Fruit fly (Drosophila melanogaster) whole organism, embryonic: Measurements from ENCODE around the gene CG13075.

ENCODE experiments used
- CG10543 ChIP-seq: fragments of 200-800 bp; sonication (Bioruptor generic); optimal IDR thresholded peaks from 3 replicates; lab custom pipeline; 2017; ENCODE audit warnings: missing biosample characterization, mild to moderate bottlenecking, missing genetic modification characterization, moderate library complexity
- CG17186 ChIP-seq: fragments of 200-800 bp; sonication (Bioruptor generic); optimal IDR thresholded peaks from 3 replicates; lab custom pipeline; 2017; ENCODE audit warnings: missing biosample characterization, missing genetic modification reagents, missing genetic modification characterization
- CG4820 ChIP-seq: fragments of 200-800 bp; sonication (Bioruptor generic); optimal IDR thresholded peaks from 3 replicates; lab custom pipeline; 2016; ENCODE audit warnings: missing biosample characterization, missing genetic modification characterization
- CG7839 ChIP-seq: fragments of 200-800 bp; sonication (Bioruptor generic); optimal IDR thresholded peaks from 3 replicates; lab custom pipeline; 2018; ENCODE audit warnings: missing biosample characterization, mild to moderate bottlenecking, missing genetic modification characterization, moderate library complexity
- CG8281 ChIP-seq: fragments of 200-800 bp; sonication (Bioruptor generic); optimal IDR thresholded peaks from 2 replicates; lab custom pipeline; 2018; ENCODE audit warnings: missing biosample characterization, mild to moderate bottlenecking, missing genetic modification characterization, moderate library complexity
- Jarid2 ChIP-seq: fragments of 200-800 bp; sonication (Bioruptor generic); optimal IDR thresholded peaks from 3 replicates; lab custom pipeline; 2017; ENCODE audit warnings: mild to moderate bottlenecking, missing biosample characterization, missing genetic modification reagents, missing genetic modification characterization
- Ptx1 ChIP-seq: fragments of 200-800 bp; sonication (Bioruptor generic); IDR thresholded peaks from 2 replicates; pipeline ENCODE4 v1.3.6; 2022; ENCODE audit warnings: missing biosample characterization, missing genetic modification characterization
- h ChIP-seq: fragments of >200 bp; optimal IDR thresholded peaks from 2 replicates; lab custom pipeline; 2017
- lab ChIP-seq: fragments of 200-800 bp; sonication (Bioruptor generic); optimal IDR thresholded peaks from 3 replicates; lab custom pipeline; 2017; ENCODE audit warnings: missing biosample characterization, missing genetic modification characterization, mild to moderate bottlenecking, moderate library complexity, missing genetic modification reagents

dm6 chr3L:16113003-16113606 lies 29.3 kb downstream of the CG13075 start, which contains the start of gene Taf4:
- TF ChIP-seq h, result no peak
- TF ChIP-seq Ptx1 (GFP tag; lab: Robert Waterston, UW), result no peak
- TF ChIP-seq CG8281 (tag; lab: Kevin White, UChicago), result no peak
- TF ChIP-seq CG10543, result no peak
- TF ChIP-seq Jarid2, result no peak
- no peak for TF ChIP-seq lab (GFP tag; lab: Kevin White, UChicago)
- TF ChIP-seq CG17186 (GFP tag; lab: Kevin White, UChicago), result no peak
- TF ChIP-seq CG4820 (GFP tag; lab: Kevin White, UChicago), result no peak
- TF ChIP-seq CG7839 (tag; lab: Kevin White, UChicago), result no peak
